Worm (Caenorhabditis elegans) whole organism, mixed stage, embryonic: ENCODE measurements around the gene saeg-1.

ENCODE experiments used
- M03D4.4 ChIP-seq: sonication (generic microtip); optimal IDR thresholded peaks from 2 replicates; lab custom pipeline; 2017; ENCODE audit warnings: mild to moderate bottlenecking, missing genetic modification characterization, missing compliant biosample characterization
- bed-3 ChIP-seq: fragments of 200-800 bp; sonication (Bioruptor generic); optimal IDR thresholded peaks from 3 replicates; lab custom pipeline; 2018; ENCODE audit warnings: mild to moderate bottlenecking, missing genetic modification characterization, moderate library complexity, missing compliant biosample characterization
- blmp-1 ChIP-seq: fragments of 150-350 bp; optimal IDR thresholded peaks from 2 replicates; lab custom pipeline; 2014; ENCODE audit warnings: missing biosample characterization, missing genetic modification characterization
- ceh-39 ChIP-seq: fragments of 150-350 bp; optimal IDR thresholded peaks from 2 replicates; lab custom pipeline; 2014; ENCODE audit warnings: missing biosample characterization, missing genetic modification characterization
- ceh-83 ChIP-seq: fragments of 200-800 bp; sonication (Bioruptor generic); optimal IDR thresholded peaks from 2 replicates; lab custom pipeline; 2018; ENCODE audit warnings: mild to moderate bottlenecking, missing genetic modification characterization, missing compliant biosample characterization
- ces-1 ChIP-seq: fragments of 150-350 bp; optimal IDR thresholded peaks from 2 replicates; lab custom pipeline; 2014; ENCODE audit warnings: missing biosample characterization, missing genetic modification reagents, missing genetic modification characterization
- cnd-1 ChIP-seq: fragments of 200-800 bp; sonication (Bioruptor generic); optimal IDR thresholded peaks from 2 replicates; lab custom pipeline; 2018; ENCODE audit warnings: mild to moderate bottlenecking, missing genetic modification characterization, missing compliant biosample characterization
- drap-1 ChIP-seq: fragments of 200-800 bp; sonication (Bioruptor generic); optimal IDR thresholded peaks from 3 replicates; lab custom pipeline; 2018; ENCODE audit warnings: mild to moderate bottlenecking, missing genetic modification characterization, missing compliant biosample characterization
- elt-1 ChIP-seq: sonication (generic microtip); optimal IDR thresholded peaks from 2 replicates; lab custom pipeline; 2017; ENCODE audit warnings: missing genetic modification characterization, mild to moderate bottlenecking, missing compliant biosample characterization, antibody characterized with exemption, moderate library complexity, borderline replicate concordance; ENCODE audit not compliant: insufficient read depth
- elt-3 ChIP-seq: fragments of 150-350 bp; optimal IDR thresholded peaks from 2 replicates; lab custom pipeline; 2014; ENCODE audit warnings: missing biosample characterization, missing genetic modification characterization
- flh-1 ChIP-seq: fragments of 200-800 bp; sonication (Bioruptor generic); optimal IDR thresholded peaks from 2 replicates; lab custom pipeline; 2018; ENCODE audit warnings: mild to moderate bottlenecking, missing genetic modification characterization, moderate library complexity, missing compliant biosample characterization
- ham-2 ChIP-seq: fragments of 200-800 bp; sonication (Bioruptor generic); optimal IDR thresholded peaks from 2 replicates; lab custom pipeline; 2018; ENCODE audit warnings: mild to moderate bottlenecking, missing genetic modification characterization, missing compliant biosample characterization
- hlh-1 ChIP-seq: fragments of 150-350 bp; optimal IDR thresholded peaks from 2 replicates; lab custom pipeline; 2014; ENCODE audit warnings: missing biosample characterization, missing genetic modification reagents, missing genetic modification characterization
- lin-13 ChIP-seq: fragments of 150-350 bp; optimal IDR thresholded peaks from 2 replicates; lab custom pipeline; 2014; ENCODE audit warnings: missing biosample characterization, missing genetic modification characterization
- lin-32 ChIP-seq: fragments of 200-800 bp; sonication (Bioruptor generic); optimal IDR thresholded peaks from 2 replicates; lab custom pipeline; 2018; ENCODE audit warnings: mild to moderate bottlenecking, missing genetic modification characterization, missing compliant biosample characterization
- lsy-2 ChIP-seq: fragments of 150-350 bp; optimal IDR thresholded peaks from 2 replicates; lab custom pipeline; 2014; ENCODE audit warnings: missing biosample characterization, missing genetic modification characterization
- mab-5 ChIP-seq: fragments of 150-350 bp; optimal IDR thresholded peaks from 2 replicates; lab custom pipeline; 2014; ENCODE audit warnings: missing biosample characterization, missing genetic modification characterization
- mep-1 ChIP-seq: fragments of 150-350 bp; optimal IDR thresholded peaks from 2 replicates; lab custom pipeline; 2017; ENCODE audit warnings: missing biosample characterization, missing genetic modification reagents, missing genetic modification characterization, inconsistent platforms
- mls-2 ChIP-seq: sonication (generic microtip); optimal IDR thresholded peaks from 2 replicates; lab custom pipeline; 2016; ENCODE audit warnings: mild to moderate bottlenecking, missing genetic modification characterization, moderate library complexity, missing compliant biosample characterization
- nhr-2 ChIP-seq: fragments of 150-350 bp; optimal IDR thresholded peaks from 2 replicates; lab custom pipeline; 2014; ENCODE audit warnings: missing biosample characterization, missing genetic modification characterization
- nhr-28 ChIP-seq: fragments of 150-350 bp; optimal IDR thresholded peaks from 2 replicates; lab custom pipeline; 2014; ENCODE audit warnings: missing biosample characterization, missing genetic modification characterization
- nhr-76 ChIP-seq: sonication (generic microtip); optimal IDR thresholded peaks from 2 replicates; lab custom pipeline; 2017; ENCODE audit warnings: missing biosample characterization, missing genetic modification characterization
- pha-4 ChIP-seq: fragments of 150-350 bp; optimal IDR thresholded peaks from 2 replicates; lab custom pipeline; 2018; ENCODE audit warnings: missing biosample characterization, missing genetic modification reagents, missing genetic modification characterization
- sem-2 ChIP-seq: fragments of 200-800 bp; sonication (Bioruptor generic); optimal IDR thresholded peaks from 2 replicates; lab custom pipeline; 2018; ENCODE audit warnings: mild to moderate bottlenecking, missing genetic modification characterization, missing compliant biosample characterization
- snpc-4 ChIP-seq: fragments of 150-350 bp; optimal IDR thresholded peaks from 2 replicates; lab custom pipeline; 2014; ENCODE audit warnings: missing biosample characterization, missing genetic modification characterization
- sptf-1 ChIP-seq: sonication (generic microtip); optimal IDR thresholded peaks from 2 replicates; lab custom pipeline; 2017; ENCODE audit warnings: mild to moderate bottlenecking, missing genetic modification characterization, moderate library complexity, missing compliant biosample characterization
- tbx-8 ChIP-seq: fragments of 200-800 bp; sonication (Bioruptor generic); optimal IDR thresholded peaks from 2 replicates; lab custom pipeline; 2018; ENCODE audit warnings: mild to moderate bottlenecking, missing genetic modification characterization, moderate library complexity, missing compliant biosample characterization
- unc-120 ChIP-seq: sonication (generic microtip); optimal IDR thresholded peaks from 2 replicates; lab custom pipeline; 2017; ENCODE audit warnings: missing genetic modification characterization, missing compliant biosample characterization; ENCODE audit not compliant: poor library complexity, severe bottlenecking
- unc-39 ChIP-seq: fragments of 150-350 bp; optimal IDR thresholded peaks from 2 replicates; lab custom pipeline; 2014; ENCODE audit warnings: missing biosample characterization, missing genetic modification characterization
- unc-62 ChIP-seq: fragments of 150-350 bp; optimal IDR thresholded peaks from 2 replicates; lab custom pipeline; 2014; ENCODE audit warnings: missing biosample characterization, missing genetic modification reagents, missing genetic modification characterization
- ztf-11 ChIP-seq: fragments of 150-350 bp; optimal IDR thresholded peaks from 2 replicates; lab custom pipeline; 2014; ENCODE audit warnings: missing biosample characterization, missing genetic modification characterization

The saeg-1 gene

ce11 chrV:10893510-10894128 lies 28.1 kb upstream of the saeg-1 start, which contains the start of gene F32D8.4:
Gene F32D8.4 (minus strand): TSS chrV:10893560.
- TF ChIP-seq ham-2 (GFP tag; lab: Kevin White, UChicago) (no peak), hlh-1 (no peak), M03D4.4 (tag; lab: Kevin White, UChicago) (no peak), flh-1 (no peak), mab-5 (tag; lab: Kevin White, UChicago) (no peak), pha-4 (tag; lab: Kevin White, UChicago) (no peak), mls-2 (tag; lab: Kevin White, UChicago) (no peak), drap-1 (GFP tag; lab: Kevin White, UChicago) (no peak), bed-3 (GFP tag; lab: Kevin White, UChicago) (no peak), ceh-39 (tag; lab: Kevin White, UChicago) (no peak), elt-1 (tag; lab: Kevin White, UChicago) (no peak), elt-3 (tag; lab: Kevin White, UChicago) (no peak), lsy-2 (tag; lab: Kevin White, UChicago) (no peak)

- TF ChIP-seq ceh-83 (GFP tag; lab: Kevin White, UChicago) (no peak), ham-2 (GFP tag; lab: Kevin White, UChicago) (no peak), mls-2 (tag; lab: Kevin White, UChicago) (no peak), lin-13 (tag; lab: Kevin White, UChicago) (no peak), lsy-2 (tag; lab: Kevin White, UChicago) (no peak), elt-1 (tag; lab: Kevin White, UChicago) (no peak), unc-39 (tag; lab: Kevin White, UChicago) (no peak), pha-4 (tag; lab: Kevin White, UChicago) (no peak), ces-1 (GFP tag; lab: Kevin White, UChicago) (no peak), hlh-1 (no peak), sem-2 (no peak), ceh-39 (tag; lab: Kevin White, UChicago) (no peak), snpc-4 (no peak), cnd-1 (tag; lab: Kevin White, UChicago) (no peak), M03D4.4 (tag; lab: Kevin White, UChicago) (no peak), blmp-1 (tag; lab: Kevin White, UChicago) (no peak), nhr-2 (no peak)
These were observed 25.5 kb upstream of the saeg-1 start, which contains the start of gene F32D8.12 for ce11 chrV:10890980-10891379. Gene F32D8.12 (minus strand): TSS chrV:10891027.

ce11 chrV:10889774-10890173 lies 24.3 kb upstream of the saeg-1 start:
- no peak for TF ChIP-seq lin-32
- no peak for TF ChIP-seq drap-1 (GFP tag; lab: Kevin White, UChicago)
- no peak for TF ChIP-seq bed-3 (GFP tag; lab: Kevin White, UChicago)
- TF ChIP-seq ztf-11, result no peak
- no peak for TF ChIP-seq pha-4 (tag; lab: Kevin White, UChicago)
- TF ChIP-seq mep-1 (tag; lab: Kevin White, UChicago), result no peak
- no peak for TF ChIP-seq nhr-76
- no peak for TF ChIP-seq ceh-83 (GFP tag; lab: Kevin White, UChicago)
- TF ChIP-seq hlh-1, result no peak
- TF ChIP-seq unc-120 (tag; lab: Kevin White, UChicago), result no peak
- TF ChIP-seq sptf-1 (tag; lab: Kevin White, UChicago), result no peak
- TF ChIP-seq mls-2 (tag; lab: Kevin White, UChicago), result no peak
- no peak for TF ChIP-seq M03D4.4 (tag; lab: Kevin White, UChicago)
- TF ChIP-seq nhr-28, result no peak
- no peak for TF ChIP-seq sem-2
- TF ChIP-seq, all 35 proteins: peak for 0

ce11 chrV:10889036-10889435 lies 23.5 kb upstream of the saeg-1 start, which contains the start of gene F32D8.11:
Gene F32D8.11 (minus strand): TSS chrV:10889136.
- no peak for TF ChIP-seq elt-1 (tag; lab: Kevin White, UChicago)
- no peak for TF ChIP-seq ztf-11
- no peak for TF ChIP-seq nhr-76
- no peak for TF ChIP-seq tbx-8
- TF ChIP-seq snpc-4, result no peak
- no peak for TF ChIP-seq hlh-1
- TF ChIP-seq unc-62 (GFP tag; lab: Kevin White, UChicago), result no peak
- no peak for TF ChIP-seq lin-13 (tag; lab: Kevin White, UChicago)
